Worm (Caenorhabditis elegans): Measurements from ENCODE around the gene C28A5.1.

DNA sequence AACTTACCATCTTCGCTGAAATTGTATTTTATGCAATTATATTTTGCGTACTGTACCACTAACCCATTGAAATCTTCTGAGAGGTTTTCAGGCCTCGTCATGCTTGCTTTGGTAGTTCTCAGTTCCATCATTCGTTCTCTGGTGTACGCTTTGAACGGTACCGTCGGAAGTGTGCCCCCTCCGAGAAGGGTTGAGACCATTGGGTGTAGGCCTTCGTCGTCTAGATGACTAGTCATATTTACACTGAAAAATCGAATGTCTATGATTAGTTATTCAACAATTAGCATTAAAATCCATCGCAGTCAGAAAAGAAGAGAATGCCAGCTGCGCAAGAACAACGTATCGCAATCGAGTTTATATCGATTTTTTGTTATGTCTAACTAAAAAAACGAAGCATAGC is 40.8 kb upstream of the C28A5.1 start, which contains the start of gene ifet-1:
- no peak for TF ChIP-seq unc-39 (tag; optimal IDR thresholded peaks at IDR 0.05)
- no peak for TF ChIP-seq mep-1 (tag; optimal IDR thresholded peaks at IDR 0.05)
- TF ChIP-seq nhr-2 (tag; optimal IDR thresholded peaks at IDR 0.05), result no peak
- no peak for TF ChIP-seq pha-4 (tag; optimal IDR thresholded peaks at IDR 0.05)
- no peak for TF ChIP-seq nhr-76 (tag; optimal IDR thresholded peaks at IDR 0.05)
- no peak for TF ChIP-seq nhr-28 (tag; optimal IDR thresholded peaks at IDR 0.05)
- no peak for TF ChIP-seq lin-13 (tag; optimal IDR thresholded peaks at IDR 0.05)
- no peak for TF ChIP-seq mab-5 (tag; optimal IDR thresholded peaks at IDR 0.05)
- no peak for TF ChIP-seq tbx-8 (GFP tag; optimal IDR thresholded peaks at IDR 0.05)
- no peak for TF ChIP-seq sptf-1 (tag; optimal IDR thresholded peaks at IDR 0.05)
- TF ChIP-seq unc-62 (GFP tag; optimal IDR thresholded peaks at IDR 0.05), result no peak
- TF ChIP-seq ztf-11 (tag; optimal IDR thresholded peaks at IDR 0.05), result no peak
- TF ChIP-seq bed-3 (GFP tag; optimal IDR thresholded peaks at IDR 0.05), result no peak
- TF ChIP-seq snpc-4 (tag; optimal IDR thresholded peaks at IDR 0.05), result no peak

All from whole organism, mixed stage, embryonic.